Worm (Caenorhabditis elegans): Measurements from ENCODE around the gene drr-2.
A peak's percentile ranks its signal among the peaks of the same experiment; 100 is the strongest.

DNA sequence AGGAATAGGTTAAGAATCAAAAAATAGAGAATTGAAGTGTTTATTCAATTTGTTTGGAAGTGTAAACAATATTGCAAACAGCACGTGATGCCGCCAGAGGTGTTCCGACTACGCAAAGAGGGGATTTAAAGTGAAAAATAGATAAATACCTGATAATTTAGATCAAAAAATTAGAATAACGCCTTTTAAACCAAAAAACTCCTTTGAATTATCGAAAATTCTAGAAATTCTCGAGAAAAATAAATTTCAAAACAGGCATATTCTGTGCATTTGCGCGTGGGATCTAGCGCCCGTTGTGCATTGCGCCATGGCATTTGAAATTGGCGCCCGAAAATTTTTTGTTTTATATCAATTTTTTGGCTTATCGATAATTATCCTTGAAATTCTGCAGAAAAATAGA is 21.1 kb downstream of the drr-2 start, which contains the start of gene hip-1:
- TF ChIP-seq pha-4 (tag; optimal IDR thresholded peaks at IDR 0.05) (peak; percentile 62), mdl-1 (tag; optimal IDR thresholded peaks at IDR 0.05) (no peak), R02D3.7 (tag; optimal IDR thresholded peaks at IDR 0.05) (no peak), nhr-11 (tag; optimal IDR thresholded peaks at IDR 0.05) (no peak), nhr-28 (tag; optimal IDR thresholded peaks at IDR 0.05) (no peak), pqm-1 (tag; optimal IDR thresholded peaks at IDR 0.05) (no peak), snpc-4 (tag; optimal IDR thresholded peaks at IDR 0.05) (peak; percentile 25), jun-1 (tag; optimal IDR thresholded peaks at IDR 0.05) (no peak), egl-27 (tag; optimal IDR thresholded peaks at IDR 0.05) (no peak), ceh-9 (tag; optimal IDR thresholded peaks at IDR 0.05) (no peak)
